Worm (Caenorhabditis elegans) whole organism, midembryonic: Measurements from ENCODE around the gene gadr-3.

Source experiments
- T22C8.4 ChIP-seq: fragments of 200-800 bp; sonication (Bioruptor generic); IDR thresholded peaks from 2 replicates; pipeline ENCODE4 v1.3.6; 2022; ENCODE audit warnings: missing genetic modification characterization, missing compliant biosample characterization
- cog-1 ChIP-seq: sonication (generic microtip); optimal IDR thresholded peaks from 2 replicates; lab custom pipeline; 2016; ENCODE audit warnings: missing genetic modification characterization, missing compliant biosample characterization
- flt-1 ChIP-seq: fragments of 200-800 bp; sonication (Bioruptor generic); IDR thresholded peaks from 2 replicates; pipeline ENCODE4 v1.3.6; 2022; ENCODE audit warnings: missing genetic modification characterization, missing compliant biosample characterization
- med-1 ChIP-seq: sonication (generic microtip); optimal IDR thresholded peaks from 2 replicates; lab custom pipeline; 2017; ENCODE audit warnings: missing genetic modification characterization, mild to moderate bottlenecking, missing compliant biosample characterization, antibody characterized with exemption, missing genetic modification reagents; ENCODE audit not compliant: insufficient read depth
- ref-1 ChIP-seq: fragments of 200-800 bp; sonication (Bioruptor generic); conservative IDR thresholded peaks from 2 replicates; pipeline ENCODE4 v1.3.6; 2022; ENCODE audit warnings: missing genetic modification reagents, missing genetic modification characterization, missing compliant biosample characterization
- tab-1 ChIP-seq: fragments of 200-800 bp; sonication (Bioruptor generic); IDR thresholded peaks from 2 replicates; pipeline ENCODE4 v1.3.6; 2022; ENCODE audit warnings: missing genetic modification characterization, missing compliant biosample characterization
- ztf-23 ChIP-seq: fragments of 200-800 bp; sonication (Bioruptor generic); IDR thresholded peaks from 2 replicates; pipeline ENCODE4 v1.3.6; 2022; ENCODE audit warnings: missing genetic modification reagents, missing genetic modification characterization, missing compliant biosample characterization
- ztf-29 ChIP-seq: fragments of 200-800 bp; sonication (Bioruptor generic); IDR thresholded peaks from 2 replicates; pipeline ENCODE4 v1.3.6; 2022; ENCODE audit warnings: missing genetic modification reagents, missing genetic modification characterization, missing compliant biosample characterization

ce11 chrIII:6300297-6300696 is 14.5 kb upstream of the gadr-3 start:
- no peak for TF ChIP-seq ztf-29 (GFP tag; lab: Robert Waterston, UW)
- TF ChIP-seq ref-1 (GFP tag; lab: Robert Waterston, UW) = no peak
- TF ChIP-seq flt-1 (GFP tag; lab: Robert Waterston, UW) = no peak
- TF ChIP-seq T22C8.4 (GFP tag; lab: Robert Waterston, UW) = no peak
- TF ChIP-seq tab-1 = no peak
- no peak for TF ChIP-seq cog-1 (tag; lab: Kevin White, UChicago)
- TF ChIP-seq ztf-23 (GFP tag; lab: Robert Waterston, UW) = no peak
- no peak for TF ChIP-seq med-1 (GFP tag; lab: Kevin White, UChicago)
